Worm (Caenorhabditis elegans) whole organism, L1 larva: ENCODE results near the gene Y53G8AL.1.

Experiments
- ama-1 ChIP-seq: fragments of 150-350 bp; optimal IDR thresholded peaks from 2 replicates; lab custom pipeline; 2014
- ceh-88 ChIP-seq: fragments of 200-800 bp; sonication (Bioruptor generic); IDR thresholded peaks from 2 replicates; pipeline ENCODE4 v1.3.6; 2022; ENCODE audit warnings: missing genetic modification characterization, missing compliant biosample characterization
- elt-2 ChIP-seq: sonication (generic microtip); optimal IDR thresholded peaks from 2 replicates; lab custom pipeline; 2016; ENCODE audit warnings: missing genetic modification characterization, mild to moderate bottlenecking, inconsistent platforms, missing compliant biosample characterization, missing genetic modification reagents
- lin-39 ChIP-seq: fragments of 150-350 bp; optimal IDR thresholded peaks from 2 replicates; lab custom pipeline; 2014; ENCODE audit warnings: missing biosample characterization, missing genetic modification reagents, missing genetic modification characterization
- nhr-20 ChIP-seq: sonication (generic microtip); optimal IDR thresholded peaks from 2 replicates; lab custom pipeline; 2016; ENCODE audit warnings: mild to moderate bottlenecking, missing genetic modification characterization, missing compliant biosample characterization
- nhr-237 ChIP-seq: fragments of 150-350 bp; optimal IDR thresholded peaks from 2 replicates; lab custom pipeline; 2014; ENCODE audit warnings: missing biosample characterization, missing genetic modification characterization
- nhr-76 ChIP-seq: sonication (generic microtip); optimal IDR thresholded peaks from 2 replicates; lab custom pipeline; 2017; ENCODE audit warnings: missing biosample characterization, missing genetic modification characterization
- skn-1 ChIP-seq: fragments of 150-350 bp; optimal IDR thresholded peaks from 2 replicates; lab custom pipeline; 2014; ENCODE audit warnings: missing biosample characterization, missing genetic modification characterization
- unc-130 ChIP-seq: fragments of 150-350 bp; optimal IDR thresholded peaks from 2 replicates; lab custom pipeline; 2017; ENCODE audit warnings: missing biosample characterization, missing genetic modification characterization, inconsistent platforms
- zag-1 ChIP-seq: fragments of 150-350 bp; optimal IDR thresholded peaks from 2 replicates; lab custom pipeline; 2014; ENCODE audit warnings: missing biosample characterization, missing genetic modification characterization

DNA sequence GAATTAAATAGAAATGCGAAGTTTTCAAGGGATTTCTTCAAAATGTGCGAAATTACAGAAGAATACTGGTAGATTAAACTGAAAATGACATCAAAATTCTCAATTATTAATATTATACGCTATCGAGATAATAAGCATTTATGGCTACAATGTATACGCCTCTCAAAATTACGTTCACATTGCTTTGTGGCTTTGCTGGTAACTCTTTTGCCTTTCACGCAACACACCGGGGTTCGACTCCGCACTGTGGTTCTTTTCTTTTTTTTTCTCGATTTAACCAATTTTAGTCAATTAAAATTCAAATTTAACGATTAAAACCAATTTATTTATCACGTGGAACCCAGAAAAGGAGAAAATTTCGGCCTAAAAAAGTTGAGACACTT, 16.1 kb downstream of the Y53G8AL.1 start:
- TF ChIP-seq ceh-88 (GFP tag; lab: Robert Waterston, UW): no peak
- no peak for TF ChIP-seq unc-130
- TF ChIP-seq ama-1: no peak
- TF ChIP-seq elt-2 (tag; lab: Kevin White, UChicago): no peak
- TF ChIP-seq zag-1 (tag; lab: Kevin White, UChicago): no peak
- no peak for TF ChIP-seq nhr-76 (tag; lab: Kevin White, UChicago)
- no peak for TF ChIP-seq nhr-20 (tag; lab: Kevin White, UChicago)
- TF ChIP-seq lin-39: no peak
- TF ChIP-seq nhr-237: no peak
- TF ChIP-seq skn-1 (tag; lab: Kevin White, UChicago): no peak
